Fruit fly (Drosophila melanogaster): ENCODE measurements around the gene CG2901.

CG2901 gene

dm6 chrX:3831761-3832160 lies 3.8 kb downstream of the CG2901 start (continued):
- TF ChIP-seq Jra (GFP tag; optimal IDR thresholded peaks at IDR 0.05) (no peak), fru (GFP tag; optimal IDR thresholded peaks at IDR 0.05) (no peak), tai (GFP tag; optimal IDR thresholded peaks at IDR 0.05) (no peak), lola (GFP tag; optimal IDR thresholded peaks at IDR 0.05) (no peak)

- TF ChIP-seq Hr78 (GFP tag; optimal IDR thresholded peaks at IDR 0.05) (no peak), N (GFP tag; optimal IDR thresholded peaks at IDR 0.05) (no peak), lola (GFP tag; optimal IDR thresholded peaks at IDR 0.05) (no peak), HLH106 (tag; optimal IDR thresholded peaks at IDR 0.05) (no peak), Dfd (GFP tag; optimal IDR thresholded peaks at IDR 0.05) (no peak), Hnf4 (GFP tag; optimal IDR thresholded peaks at IDR 0.05) (no peak), usp (GFP tag; optimal IDR thresholded peaks at IDR 0.05) (no peak), sage (GFP tag; optimal IDR thresholded peaks at IDR 0.05) (no peak)
Measured at dm6 chrX:3832226-3832625, 4.2 kb downstream of the CG2901 start.

dm6 chrX:3833109-3833657 lies 5.2 kb downstream of the CG2901 start:
- TF ChIP-seq Dif (GFP tag; optimal IDR thresholded peaks at IDR 0.05; ENCODE audit: partially characterized antibody): peak; percentile 35
- TF ChIP-seq sage (GFP tag; optimal IDR thresholded peaks at IDR 0.05): no peak
- no peak for TF ChIP-seq dsf (GFP tag; optimal IDR thresholded peaks at IDR 0.05; ENCODE audit: borderline replicate concordance)
- TF ChIP-seq psq (GFP tag; optimal IDR thresholded peaks at IDR 0.05): peak; percentile 74
- no peak for TF ChIP-seq OdsH (GFP tag; optimal IDR thresholded peaks at IDR 0.05)
- no peak for TF ChIP-seq Dfd (GFP tag; optimal IDR thresholded peaks at IDR 0.05)
- TF ChIP-seq Vsx2 (GFP tag; optimal IDR thresholded peaks at IDR 0.05; ENCODE audit: partially characterized antibody): no peak
- no peak for TF ChIP-seq Hr83 (GFP tag; optimal IDR thresholded peaks at IDR 0.05; ENCODE audit: poor library complexity, severe bottlenecking)
- no peak for TF ChIP-seq CG32264 (GFP tag; optimal IDR thresholded peaks at IDR 0.05)
- TF ChIP-seq Hnf4 (GFP tag; optimal IDR thresholded peaks at IDR 0.05): no peak
- TF ChIP-seq Rel (GFP tag; optimal IDR thresholded peaks at IDR 0.05): no peak
- TF ChIP-seq Rel (tag; optimal IDR thresholded peaks at IDR 0.05): peak; percentile 90

dm6 chrX:3834955-3835763 lies 7.2 kb downstream of the CG2901 start:
- TF ChIP-seq Dif (GFP tag; optimal IDR thresholded peaks at IDR 0.05; ENCODE audit: partially characterized antibody) (peak; percentile 49), OdsH (GFP tag; optimal IDR thresholded peaks at IDR 0.05) (no peak), br (GFP tag; optimal IDR thresholded peaks at IDR 0.05) (no peak), psq (GFP tag; optimal IDR thresholded peaks at IDR 0.05) (peak; percentile 93), CrebA (GFP tag; optimal IDR thresholded peaks at IDR 0.05; ENCODE audit: borderline replicate concordance) (peak; percentile 12), dl (GFP tag; optimal IDR thresholded peaks at IDR 0.05; ENCODE audit: insufficient read depth in 1 of 2, partially characterized antibody in 2 of 2) (peak in 1 of 2 experiments; percentile 40)

- TF ChIP-seq HLH106 (tag; optimal IDR thresholded peaks at IDR 0.05): no peak
- TF ChIP-seq Myc (optimal IDR thresholded peaks at IDR 0.05): peak; percentile 65
- no peak for TF ChIP-seq tai (GFP tag; optimal IDR thresholded peaks at IDR 0.05)
Measured at dm6 chrX:3835764-3836342, 7.9 kb downstream of the CG2901 start.

dm6 chrX:3837628-3838027 lies 9.6 kb downstream of the CG2901 start:
- no peak for TF ChIP-seq Sp1 (GFP tag; optimal IDR thresholded peaks at IDR 0.05)
- no peak for TF ChIP-seq Vsx2 (GFP tag; optimal IDR thresholded peaks at IDR 0.05; ENCODE audit: partially characterized antibody)
- TF ChIP-seq h (GFP tag; optimal IDR thresholded peaks at IDR 0.05): no peak
- TF ChIP-seq sage (GFP tag; optimal IDR thresholded peaks at IDR 0.05): no peak
- no peak for TF ChIP-seq OdsH (GFP tag; optimal IDR thresholded peaks at IDR 0.05)
- no peak for TF ChIP-seq Abd-B (GFP tag; optimal IDR thresholded peaks at IDR 0.05)
- TF ChIP-seq sv (GFP tag; optimal IDR thresholded peaks at IDR 0.05): no peak
- TF ChIP-seq Myc (optimal IDR thresholded peaks at IDR 0.05): no peak
- TF ChIP-seq CrebA (GFP tag; optimal IDR thresholded peaks at IDR 0.05; ENCODE audit: borderline replicate concordance): no peak
- TF ChIP-seq brk (GFP tag; optimal IDR thresholded peaks at IDR 0.05): no peak
- TF ChIP-seq N (GFP tag; optimal IDR thresholded peaks at IDR 0.05): no peak
- TF ChIP-seq pan (optimal IDR thresholded peaks at IDR 0.05): no peak

Measured in whole organism, wandering third instar larva.